Worm (Caenorhabditis elegans) whole organism, L4 larva: ENCODE measurements around the gene R13A5.7.

Source experiments
- F26F4.8 ChIP-seq: fragments of 200-800 bp; sonication (Bioruptor generic); conservative IDR thresholded peaks from 2 replicates; pipeline ENCODE4 v1.3.6; 2022; ENCODE audit warnings: missing genetic modification characterization, missing compliant biosample characterization
- F37D6.2 ChIP-seq: sonication (generic microtip); optimal IDR thresholded peaks from 2 replicates; lab custom pipeline; 2016; ENCODE audit warnings: mild to moderate bottlenecking, missing genetic modification characterization, missing compliant biosample characterization
- R02D3.7 ChIP-seq: fragments of 150-350 bp; sonication (generic microtip); optimal IDR thresholded peaks from 3 replicates; lab custom pipeline; 2014; ENCODE audit warnings: missing biosample characterization, missing genetic modification characterization
- ZK337.2 ChIP-seq: fragments of 200-800 bp; sonication (Bioruptor generic); IDR thresholded peaks from 2 replicates; pipeline ENCODE4 v1.3.6; 2022; ENCODE audit warnings: missing genetic modification reagents, missing genetic modification characterization, missing compliant biosample characterization
- aha-1 ChIP-seq: fragments of 150-350 bp; peaks from one replicate; lab custom pipeline; 2014; ENCODE audit warnings: missing biosample characterization, missing genetic modification characterization
- aly-2 ChIP-seq: sonication (generic microtip); optimal IDR thresholded peaks from 2 replicates; lab custom pipeline; 2018; ENCODE audit warnings: missing biosample characterization, missing genetic modification characterization
- ama-1 ChIP-seq: fragments of 150-350 bp; optimal IDR thresholded peaks from 2 replicates; lab custom pipeline; 2014; ENCODE audit warnings: inconsistent platforms, mixed read lengths
- ceh-20 ChIP-seq: fragments of 200-800 bp; sonication (Bioruptor generic); IDR thresholded peaks from 2 replicates; pipeline ENCODE4 v1.3.6; 2022; ENCODE audit warnings: missing genetic modification reagents, missing genetic modification characterization, missing compliant biosample characterization
- ceh-28 ChIP-seq: fragments of 150-350 bp; optimal IDR thresholded peaks from 2 replicates; lab custom pipeline; 2014; ENCODE audit warnings: missing biosample characterization, missing genetic modification reagents, missing genetic modification characterization
- ces-1 ChIP-seq: fragments of 150-350 bp; sonication (generic microtip); optimal IDR thresholded peaks from 4 replicates; lab custom pipeline; 2014; ENCODE audit warnings: missing biosample characterization, missing genetic modification reagents, missing genetic modification characterization
- ctbp-1 ChIP-seq: fragments of 200-800 bp; sonication (Bioruptor generic); IDR thresholded peaks from 2 replicates; pipeline ENCODE4 v1.3.6; 2022; ENCODE audit warnings: missing genetic modification reagents, missing genetic modification characterization, missing compliant biosample characterization
- daf-19 ChIP-seq: fragments of 200-800 bp; sonication (Bioruptor generic); conservative IDR thresholded peaks from 2 replicates; pipeline ENCODE4 v1.3.6; 2022; ENCODE audit warnings: missing genetic modification characterization, missing compliant biosample characterization
- dmd-9 ChIP-seq: fragments of 200-800 bp; sonication (Bioruptor generic); IDR thresholded peaks from 2 replicates; pipeline ENCODE4 v1.3.6; 2022; ENCODE audit warnings: missing genetic modification reagents, missing genetic modification characterization, missing compliant biosample characterization
- duxl-1 ChIP-seq: sonication (generic microtip); optimal IDR thresholded peaks from 2 replicates; lab custom pipeline; 2016; ENCODE audit warnings: mild to moderate bottlenecking, missing genetic modification characterization, moderate library complexity, missing compliant biosample characterization; ENCODE audit not compliant: poor library complexity
- dve-1 ChIP-seq: sonication (generic microtip); optimal IDR thresholded peaks from 2 replicates; lab custom pipeline; 2017; ENCODE audit warnings: antibody characterized with exemption, mild to moderate bottlenecking, missing genetic modification characterization, missing compliant biosample characterization; ENCODE audit not compliant: insufficient read depth
- egl-43 ChIP-seq: fragments of 200-800 bp; sonication (Bioruptor generic); IDR thresholded peaks from 2 replicates; pipeline ENCODE4 v1.3.6; 2022; ENCODE audit warnings: missing genetic modification reagents, missing genetic modification characterization, missing compliant biosample characterization
- fkh-10 ChIP-seq: fragments of 150-350 bp; optimal IDR thresholded peaks from 2 replicates; lab custom pipeline; 2014; ENCODE audit warnings: missing biosample characterization, missing genetic modification reagents, missing genetic modification characterization
- hlh-30 ChIP-seq: sonication (generic microtip); optimal IDR thresholded peaks from 2 replicates; lab custom pipeline; 2017; ENCODE audit warnings: antibody characterized with exemption, mild to moderate bottlenecking, missing genetic modification characterization, missing compliant biosample characterization; ENCODE audit not compliant: insufficient read depth
- jun-1 ChIP-seq: fragments of 150-350 bp; optimal IDR thresholded peaks from 2 replicates; lab custom pipeline; 2014; ENCODE audit warnings: missing biosample characterization, missing genetic modification reagents, missing genetic modification characterization
- lin-1 ChIP-seq: fragments of 200-800 bp; sonication (Bioruptor generic); IDR thresholded peaks from 2 replicates; pipeline ENCODE4 v1.3.6; 2022; ENCODE audit warnings: missing genetic modification reagents, missing genetic modification characterization, missing compliant biosample characterization
- lin-15B ChIP-seq: fragments of 150-350 bp; sonication (generic microtip); optimal IDR thresholded peaks from 3 replicates; lab custom pipeline; 2014; ENCODE audit warnings: missing biosample characterization, missing genetic modification characterization
- lin-29 ChIP-seq: fragments of 200-800 bp; sonication (Bioruptor generic); IDR thresholded peaks from 2 replicates; pipeline ENCODE4 v1.3.6; 2022; ENCODE audit warnings: missing genetic modification reagents, missing genetic modification characterization, missing compliant biosample characterization
- lir-3 ChIP-seq: sonication (generic microtip); optimal IDR thresholded peaks from 2 replicates; lab custom pipeline; 2016; ENCODE audit warnings: mild to moderate bottlenecking, missing genetic modification characterization, missing compliant biosample characterization
- lsy-2 ChIP-seq, 2 experiments: fragments of 150-350 bp in 1 of 2; sonication (generic microtip) in 1 of 2; optimal IDR thresholded peaks; 2 replicates each; lab custom pipeline; 2014 to 2017; ENCODE audit warnings: missing biosample characterization in 2 of 2, missing genetic modification characterization in 2 of 2
- mdt-29 ChIP-seq: fragments of 200-800 bp; sonication (Bioruptor generic); IDR thresholded peaks from 2 replicates; pipeline ENCODE4 v1.3.6; 2022; ENCODE audit warnings: missing genetic modification reagents, missing genetic modification characterization, missing compliant biosample characterization
- nhr-10 ChIP-seq: fragments of 150-350 bp; optimal IDR thresholded peaks from 2 replicates; lab custom pipeline; 2014; ENCODE audit warnings: missing biosample characterization, missing genetic modification characterization
- nhr-102 ChIP-seq: sonication (generic microtip); optimal IDR thresholded peaks from 2 replicates; lab custom pipeline; 2016; ENCODE audit warnings: mild to moderate bottlenecking, missing genetic modification characterization, moderate library complexity, missing compliant biosample characterization
- nhr-11 ChIP-seq: fragments of 150-350 bp; optimal IDR thresholded peaks from 2 replicates; lab custom pipeline; 2014; ENCODE audit warnings: missing biosample characterization, missing genetic modification characterization
- nhr-111 ChIP-seq: fragments of 200-800 bp; sonication (Bioruptor generic); optimal IDR thresholded peaks from 2 replicates; lab custom pipeline; 2018; ENCODE audit warnings: mild to moderate bottlenecking, missing genetic modification characterization, missing compliant biosample characterization
- php-3 ChIP-seq: fragments of 200-800 bp; sonication (Bioruptor generic); IDR thresholded peaks from 2 replicates; pipeline ENCODE4 v1.3.6; 2022; ENCODE audit warnings: missing genetic modification reagents, missing genetic modification characterization, missing compliant biosample characterization
- sdz-12 ChIP-seq: fragments of 200-800 bp; sonication (Bioruptor generic); optimal IDR thresholded peaks from 2 replicates; lab custom pipeline; 2018; ENCODE audit warnings: mild to moderate bottlenecking, missing genetic modification characterization, missing compliant biosample characterization
- set-16 ChIP-seq: fragments of 200-800 bp; sonication (Bioruptor generic); IDR thresholded peaks from 2 replicates; pipeline ENCODE4 v1.3.6; 2022; ENCODE audit warnings: missing genetic modification reagents, missing genetic modification characterization, missing compliant biosample characterization
- skn-1 ChIP-seq: fragments of 150-350 bp; optimal IDR thresholded peaks from 2 replicates; lab custom pipeline; 2014; ENCODE audit warnings: missing biosample characterization, missing genetic modification characterization
- unc-62 ChIP-seq, 3 experiments: fragments of 150-350 bp in 1 of 3; sonication (generic microtip); optimal IDR thresholded peaks in 2 of 3; peaks in 1 of 3; 1 replicate in 1 of 3; 2 replicates in 2 of 3; lab custom pipeline; 2014 to 2017; ENCODE audit warnings: missing biosample characterization in 3 of 3, missing genetic modification characterization in 3 of 3, missing genetic modification reagents in 3 of 3, missing genotype in 1 of 3
- zag-1 ChIP-seq: fragments of 150-350 bp; optimal IDR thresholded peaks from 2 replicates; lab custom pipeline; 2014; ENCODE audit warnings: missing biosample characterization, missing genetic modification characterization
- zfp-3 ChIP-seq: fragments of 200-800 bp; sonication (Bioruptor generic); conservative IDR thresholded peaks from 2 replicates; pipeline ENCODE4 v1.3.6; 2022; ENCODE audit warnings: missing genetic modification reagents, missing genetic modification characterization, missing compliant biosample characterization

Gene R13A5.7

ce11 chrIII:7531385-7531784 is 38.5 kb downstream of the R13A5.7 start:
- TF ChIP-seq F26F4.8 (GFP tag; lab: Robert Waterston, UW) (no peak), aha-1 (tag; lab: Kevin White, UChicago) (peak; percentile 14), unc-62 (GFP tag; optimal IDR thresholded peaks at IDR 0.05 in 1 of 2; lab: Kevin White, UChicago) (peak in 1 of 2 experiments; percentile 88), unc-62 (tag; optimal IDR thresholded peaks at IDR 0.05; lab: Kevin White, UChicago) (no peak)
- TF ChIP-seq, all 104 proteins: peak for 2

- no peak for TF ChIP-seq F37D6.2
- no peak for TF ChIP-seq nhr-111 (GFP tag; lab: Kevin White, UChicago)
- peak in 1 of 2 experiments; percentile 97 for TF ChIP-seq unc-62 (GFP tag; optimal IDR thresholded peaks at IDR 0.05 in 1 of 2; lab: Kevin White, UChicago)
- no peak for TF ChIP-seq unc-62 (tag; optimal IDR thresholded peaks at IDR 0.05; lab: Kevin White, UChicago)
These were observed 39.1 kb downstream of the R13A5.7 start for ce11 chrIII:7530830-7531229.

ce11 chrIII:7530108-7530507 is 39.8 kb downstream of the R13A5.7 start:
- TF ChIP-seq lir-3 (tag; lab: Kevin White, UChicago): no peak
- TF ChIP-seq nhr-11 (tag; lab: Kevin White, UChicago): no peak
- no peak for TF ChIP-seq ceh-20 (GFP tag; lab: Robert Waterston, UW)
- TF ChIP-seq dve-1 (tag; lab: Kevin White, UChicago): no peak
- no peak for TF ChIP-seq set-16 (GFP tag; lab: Robert Waterston, UW)
- TF ChIP-seq php-3 (GFP tag; lab: Robert Waterston, UW): no peak
- no peak for TF ChIP-seq ZK337.2 (GFP tag; lab: Robert Waterston, UW)
- no peak for TF ChIP-seq sdz-12 (GFP tag; lab: Kevin White, UChicago)
- no peak for TF ChIP-seq lin-29

ce11 chrIII:7526974-7527466 is 42.9 kb downstream of the R13A5.7 start:
- TF ChIP-seq egl-43 (GFP tag; lab: Robert Waterston, UW) (no peak), unc-62 (GFP tag; optimal IDR thresholded peaks at IDR 0.05 in 1 of 2; lab: Kevin White, UChicago) (peak in 1 of 2 experiments; percentile 31), unc-62 (tag; optimal IDR thresholded peaks at IDR 0.05; lab: Kevin White, UChicago) (no peak), lsy-2 (tag; optimal IDR thresholded peaks at IDR 0.05; lab: Kevin White, UChicago) (peak in 1 of 2 experiments; percentile 5), zag-1 (no peak)

ce11 chrIII:7524830-7525344 is 45.0 kb downstream of the R13A5.7 start:
- TF ChIP-seq nhr-102 (tag; lab: Kevin White, UChicago) (no peak), hlh-30 (tag; lab: Kevin White, UChicago) (peak; percentile 13), unc-62 (GFP tag; optimal IDR thresholded peaks at IDR 0.05 in 1 of 2; lab: Kevin White, UChicago) (peak in 1 of 2 experiments; percentile 74), unc-62 (tag; optimal IDR thresholded peaks at IDR 0.05; lab: Kevin White, UChicago) (no peak), lsy-2 (tag; optimal IDR thresholded peaks at IDR 0.05; lab: Kevin White, UChicago) (peak; percentile 40 to 76)

- no peak for TF ChIP-seq lin-1 (GFP tag; lab: Robert Waterston, UW)
- TF ChIP-seq nhr-10 (tag; lab: Kevin White, UChicago): no peak
- TF ChIP-seq jun-1: no peak
- no peak for TF ChIP-seq zfp-3
- TF ChIP-seq duxl-1 (tag; lab: Kevin White, UChicago): no peak
- no peak for TF ChIP-seq daf-19 (GFP tag; lab: Robert Waterston, UW)
- no peak for TF ChIP-seq ctbp-1 (GFP tag; lab: Robert Waterston, UW)
- TF ChIP-seq zag-1: no peak
- no peak for TF ChIP-seq ama-1 (lab: Kevin White, UChicago)
- TF ChIP-seq R02D3.7 (tag; lab: Kevin White, UChicago): no peak
- TF ChIP-seq fkh-10 (GFP tag; lab: Kevin White, UChicago): no peak
- no peak for TF ChIP-seq unc-62 (GFP tag; optimal IDR thresholded peaks at IDR 0.05 in 1 of 2; lab: Kevin White, UChicago)
- TF ChIP-seq unc-62 (tag; optimal IDR thresholded peaks at IDR 0.05; lab: Kevin White, UChicago): no peak
- no peak for TF ChIP-seq lin-15B
- TF ChIP-seq ceh-28 (tag; lab: Kevin White, UChicago): no peak
- TF ChIP-seq aly-2 (tag; lab: Kevin White, UChicago): no peak
- no peak for TF ChIP-seq dmd-9
- TF ChIP-seq skn-1 (tag; lab: Kevin White, UChicago): no peak
- TF ChIP-seq mdt-29 (GFP tag; lab: Robert Waterston, UW): no peak
- no peak for TF ChIP-seq dve-1 (tag; lab: Kevin White, UChicago)
- no peak for TF ChIP-seq ces-1 (GFP tag; lab: Kevin White, UChicago)
These were observed 48.8 kb downstream of the R13A5.7 start, which contains the start of gene lig-4 for ce11 chrIII:7521163-7521562. lig-4 (plus strand) TSS chrIII:7521463.
